Fruit fly (Drosophila melanogaster): Measurements from ENCODE around the gene Nbr.

DNA sequence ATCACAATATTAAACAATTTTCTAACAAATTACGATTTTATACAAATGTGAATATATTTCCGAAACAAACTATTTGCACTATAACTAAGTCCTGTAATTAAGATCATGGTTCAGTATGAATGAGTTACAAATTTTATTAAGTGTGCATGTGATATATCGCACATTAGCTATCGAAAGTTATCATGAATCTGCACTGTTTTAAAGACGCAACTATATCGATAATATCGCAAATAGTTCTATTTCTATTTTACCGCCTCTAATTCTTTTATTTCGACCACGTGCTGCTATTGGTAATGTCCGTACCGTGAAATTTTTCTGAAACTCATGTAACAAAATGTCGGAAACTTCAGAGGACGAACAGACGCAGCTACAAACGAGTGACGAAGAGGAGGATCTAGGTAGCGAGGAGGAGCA, 19.9 kb downstream of the Nbr start, which contains the start of gene pths:
- TF ChIP-seq D1 (tag; optimal IDR thresholded peaks at IDR 0.05), result no peak
- no peak for TF ChIP-seq EcR (GFP tag; optimal IDR thresholded peaks at IDR 0.05)
- no peak for TF ChIP-seq CG15710 (tag; optimal IDR thresholded peaks at IDR 0.05)
- TF ChIP-seq gl (tag; optimal IDR thresholded peaks at IDR 0.05), result no peak

All from whole organism, pupa.